Fruit fly (Drosophila melanogaster) whole organism, adult: ENCODE data around the gene RpL17.

Experiments
- CG11617 ChIP-seq: fragments of 200-800 bp; sonication (Bioruptor generic); optimal IDR thresholded peaks from 2 replicates; lab custom pipeline; 2017; ENCODE audit warnings: mild to moderate bottlenecking, missing biosample characterization, missing genetic modification reagents, missing genetic modification characterization
- CG33017 ChIP-seq: fragments of 200-800 bp; sonication (Bioruptor generic); optimal IDR thresholded peaks from 2 replicates; lab custom pipeline; 2018; ENCODE audit warnings: missing biosample characterization, mild to moderate bottlenecking, missing genetic modification characterization, moderate library complexity
- CG7045 ChIP-seq: fragments of 200-800 bp; sonication (Bioruptor generic); optimal IDR thresholded peaks from 2 replicates; lab custom pipeline; 2017; ENCODE audit warnings: missing biosample characterization, mild to moderate bottlenecking, missing genetic modification characterization
- Clk ChIP-seq: fragments of 200-800 bp; sonication (Bioruptor generic); optimal IDR thresholded peaks from 2 replicates; lab custom pipeline; 2017; ENCODE audit warnings: missing biosample characterization, missing genetic modification characterization
- Hr96 ChIP-seq: fragments of 200-800 bp; sonication (Bioruptor generic); optimal IDR thresholded peaks from 2 replicates; lab custom pipeline; 2016; ENCODE audit warnings: missing biosample characterization, missing genetic modification characterization
- bab1 ChIP-seq: fragments of 200-800 bp; sonication (Bioruptor generic); optimal IDR thresholded peaks from 3 replicates; lab custom pipeline; 2019; ENCODE audit warnings: missing biosample characterization, mild to moderate bottlenecking, missing genetic modification characterization, moderate library complexity
- cnc ChIP-seq, 2 experiments: fragments of >200 bp; optimal IDR thresholded peaks; 2 replicates each; lab custom pipeline; 2017
- kay ChIP-seq: fragments of 200-800 bp; sonication (Bioruptor generic); peaks from one replicate; lab custom pipeline; 2016; ENCODE audit warnings: missing biosample characterization, missing genetic modification characterization, borderline replicate concordance
- ovo ChIP-seq: fragments of 200-800 bp; sonication (Bioruptor generic); optimal IDR thresholded peaks from 2 replicates; lab custom pipeline; 2016; ENCODE audit warnings: missing biosample characterization, missing genetic modification characterization
- pad ChIP-seq: fragments of 200-800 bp; sonication (Bioruptor generic); optimal IDR thresholded peaks from 3 replicates; lab custom pipeline; 2017; ENCODE audit warnings: missing biosample characterization, missing genetic modification characterization, mild to moderate bottlenecking, moderate library complexity, missing genetic modification reagents
- toe ChIP-seq: fragments of 200-800 bp; sonication (Bioruptor generic); optimal IDR thresholded peaks from 2 replicates; lab custom pipeline; 2016; ENCODE audit warnings: missing biosample characterization, missing genetic modification characterization

DNA sequence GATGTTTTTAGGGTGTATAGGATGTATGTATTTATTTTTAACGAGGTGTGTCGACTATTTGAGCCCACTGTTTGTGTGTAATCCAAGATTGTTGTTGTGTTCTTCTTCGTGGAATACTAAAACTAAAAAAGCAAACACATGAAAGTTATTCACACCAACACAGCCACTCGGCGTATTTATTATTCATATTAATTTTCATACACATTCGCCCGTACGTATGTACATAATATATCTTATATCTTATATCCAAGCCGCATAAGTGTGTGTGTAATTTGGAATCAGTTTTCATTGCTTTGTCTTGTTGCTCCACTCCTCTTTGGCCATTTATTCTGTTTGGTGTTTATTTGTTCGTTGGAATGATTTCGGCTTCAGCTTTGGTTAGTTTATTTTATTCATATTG is 33.4 kb downstream of the RpL17 start:
- TF ChIP-seq ovo (GFP tag; lab: Kevin White, UChicago): no peak
- no peak for TF ChIP-seq Clk (GFP tag; lab: Kevin White, UChicago)
- no peak for TF ChIP-seq toe (GFP tag; lab: Kevin White, UChicago)
- TF ChIP-seq cnc (optimal IDR thresholded peaks at IDR 0.05; lab: Kevin White, UChicago): no peak
- TF ChIP-seq bab1: no peak
- no peak for TF ChIP-seq CG11617 (GFP tag; lab: Kevin White, UChicago)
- TF ChIP-seq CG7045: no peak
- no peak for TF ChIP-seq kay (GFP tag; lab: Kevin White, UChicago)
- no peak for TF ChIP-seq pad (GFP tag; lab: Kevin White, UChicago)
- no peak for TF ChIP-seq Hr96 (GFP tag; lab: Kevin White, UChicago)
- TF ChIP-seq CG33017 (tag; lab: Kevin White, UChicago): no peak
